Worm (Caenorhabditis elegans) whole organism, L3 larva: ENCODE data around the gene T25G12.13.

ENCODE experiments used
- aly-2 ChIP-seq: fragments of 150-350 bp; optimal IDR thresholded peaks from 2 replicates; lab custom pipeline; 2014; ENCODE audit warnings: missing biosample characterization, missing genetic modification characterization

Gene T25G12.13

DNA sequence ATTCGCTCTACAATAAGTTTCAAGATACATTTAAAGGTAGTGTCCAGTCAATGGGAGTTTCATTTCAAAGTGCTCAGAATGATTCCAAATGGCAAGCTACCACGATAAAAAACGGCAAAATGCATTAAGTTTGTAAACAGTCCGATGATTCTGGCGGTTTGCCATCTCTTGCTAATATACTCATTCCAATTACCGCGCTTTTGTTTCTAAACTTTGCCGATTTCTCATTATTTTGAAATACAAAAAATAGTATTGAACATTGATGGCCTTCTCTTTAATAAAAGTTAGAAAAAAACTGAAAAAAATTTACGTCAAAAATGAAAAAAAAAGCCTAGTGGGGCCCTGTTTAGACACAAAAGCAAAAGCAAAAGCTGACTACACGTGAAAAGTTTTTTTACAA is 50.9 kb downstream of the T25G12.13 start:
- TF ChIP-seq aly-2 (tag; lab: Kevin White, UChicago), result no peak
